Worm (Caenorhabditis elegans) whole organism, L4 larva: ENCODE results near the gene cest-4.

Experiments
- R02D3.7 ChIP-seq: fragments of 150-350 bp; sonication (generic microtip); optimal IDR thresholded peaks from 3 replicates; lab custom pipeline; 2014; ENCODE audit warnings: missing biosample characterization, missing genetic modification characterization
- T20F7.1 ChIP-seq: fragments of 200-800 bp; sonication (Bioruptor generic); optimal IDR thresholded peaks from 2 replicates; lab custom pipeline; 2018; ENCODE audit warnings: mild to moderate bottlenecking, missing genetic modification characterization, missing compliant biosample characterization
- Y48G9A.11 ChIP-seq: fragments of 200-800 bp; sonication (Bioruptor generic); IDR thresholded peaks from 2 replicates; pipeline ENCODE4 v1.3.6; 2022; ENCODE audit warnings: missing genetic modification reagents, missing genetic modification characterization, missing compliant biosample characterization
- Y5F2A.4 ChIP-seq: fragments of 200-800 bp; sonication (Bioruptor generic); optimal IDR thresholded peaks from 2 replicates; lab custom pipeline; 2018; ENCODE audit warnings: mild to moderate bottlenecking, missing genetic modification characterization, missing compliant biosample characterization
- ZK337.2 ChIP-seq: fragments of 200-800 bp; sonication (Bioruptor generic); IDR thresholded peaks from 2 replicates; pipeline ENCODE4 v1.3.6; 2022; ENCODE audit warnings: missing genetic modification reagents, missing genetic modification characterization, missing compliant biosample characterization
- ZK546.5 ChIP-seq, 2 experiments: sonication (generic microtip); optimal IDR thresholded peaks; 2 replicates each; lab custom pipeline; 2017; ENCODE audit warnings: missing biosample characterization in 2 of 2, missing genetic modification characterization in 2 of 2
- aly-2 ChIP-seq: sonication (generic microtip); optimal IDR thresholded peaks from 2 replicates; lab custom pipeline; 2018; ENCODE audit warnings: missing biosample characterization, missing genetic modification characterization
- arid-1 ChIP-seq: fragments of 200-800 bp; sonication (Bioruptor generic); conservative IDR thresholded peaks from 2 replicates; pipeline ENCODE4 v1.3.6; 2022; ENCODE audit warnings: missing genetic modification reagents, missing genetic modification characterization, missing compliant biosample characterization
- ceh-20 ChIP-seq: fragments of 200-800 bp; sonication (Bioruptor generic); IDR thresholded peaks from 2 replicates; pipeline ENCODE4 v1.3.6; 2022; ENCODE audit warnings: missing genetic modification reagents, missing genetic modification characterization, missing compliant biosample characterization
- ceh-28 ChIP-seq: fragments of 150-350 bp; optimal IDR thresholded peaks from 2 replicates; lab custom pipeline; 2014; ENCODE audit warnings: missing biosample characterization, missing genetic modification reagents, missing genetic modification characterization
- ceh-32 ChIP-seq: sonication (generic microtip); optimal IDR thresholded peaks from 2 replicates; lab custom pipeline; 2016; ENCODE audit warnings: mild to moderate bottlenecking, missing genetic modification characterization, missing compliant biosample characterization; ENCODE audit not compliant: poor library complexity
- ceh-44 ChIP-seq: fragments of 200-800 bp; sonication (Bioruptor generic); IDR thresholded peaks from 2 replicates; pipeline ENCODE4 v1.3.6; 2022; ENCODE audit warnings: missing genetic modification reagents, missing genetic modification characterization, missing compliant biosample characterization
- daf-12 ChIP-seq: fragments of 150-350 bp; optimal IDR thresholded peaks from 2 replicates; lab custom pipeline; 2014; ENCODE audit warnings: missing biosample characterization, missing genetic modification reagents, missing genetic modification characterization
- daf-16 ChIP-seq, 3 experiments: sonication (generic microtip); optimal IDR thresholded peaks; 2 replicates each; lab custom pipeline; 2016 to 2017; ENCODE audit warnings: missing genetic modification characterization in 3 of 3, missing genetic modification reagents in 3 of 3, mild to moderate bottlenecking in 2 of 3, missing compliant biosample characterization in 2 of 3, missing biosample characterization in 1 of 3, moderate library complexity in 1 of 3
- daf-19 ChIP-seq: fragments of 200-800 bp; sonication (Bioruptor generic); conservative IDR thresholded peaks from 2 replicates; pipeline ENCODE4 v1.3.6; 2022; ENCODE audit warnings: missing genetic modification characterization, missing compliant biosample characterization
- dmd-6 ChIP-seq: fragments of 200-800 bp; sonication (Bioruptor generic); IDR thresholded peaks from 2 replicates; pipeline ENCODE4 v1.3.6; 2022; ENCODE audit warnings: missing genetic modification reagents, missing genetic modification characterization, missing compliant biosample characterization
- dmd-8 ChIP-seq: fragments of 200-800 bp; sonication (Bioruptor generic); IDR thresholded peaks from 2 replicates; pipeline ENCODE4 v1.3.6; 2022; ENCODE audit warnings: missing genetic modification characterization, missing compliant biosample characterization
- dmd-9 ChIP-seq: fragments of 200-800 bp; sonication (Bioruptor generic); IDR thresholded peaks from 2 replicates; pipeline ENCODE4 v1.3.6; 2022; ENCODE audit warnings: missing genetic modification reagents, missing genetic modification characterization, missing compliant biosample characterization
- egl-43 ChIP-seq: fragments of 200-800 bp; sonication (Bioruptor generic); IDR thresholded peaks from 2 replicates; pipeline ENCODE4 v1.3.6; 2022; ENCODE audit warnings: missing genetic modification reagents, missing genetic modification characterization, missing compliant biosample characterization
- fkh-10 ChIP-seq: fragments of 150-350 bp; optimal IDR thresholded peaks from 2 replicates; lab custom pipeline; 2014; ENCODE audit warnings: missing biosample characterization, missing genetic modification reagents, missing genetic modification characterization
- hlh-11 ChIP-seq: fragments of 200-800 bp; sonication (Bioruptor generic); optimal IDR thresholded peaks from 2 replicates; lab custom pipeline; 2018; ENCODE audit warnings: mild to moderate bottlenecking, missing genetic modification characterization, missing compliant biosample characterization
- hmg-1.1 ChIP-seq: fragments of 200-800 bp; sonication (Bioruptor generic); IDR thresholded peaks from 2 replicates; pipeline ENCODE4 v1.3.6; 2022; ENCODE audit warnings: missing genetic modification reagents, missing genetic modification characterization, missing compliant biosample characterization
- lin-1 ChIP-seq: fragments of 200-800 bp; sonication (Bioruptor generic); IDR thresholded peaks from 2 replicates; pipeline ENCODE4 v1.3.6; 2022; ENCODE audit warnings: missing genetic modification reagents, missing genetic modification characterization, missing compliant biosample characterization
- lin-13 ChIP-seq: fragments of 150-350 bp; optimal IDR thresholded peaks from 2 replicates; lab custom pipeline; 2014; ENCODE audit warnings: missing biosample characterization, missing genetic modification reagents, missing genetic modification characterization
- lin-29 ChIP-seq: fragments of 200-800 bp; sonication (Bioruptor generic); IDR thresholded peaks from 2 replicates; pipeline ENCODE4 v1.3.6; 2022; ENCODE audit warnings: missing genetic modification reagents, missing genetic modification characterization, missing compliant biosample characterization
- lir-3 ChIP-seq: sonication (generic microtip); optimal IDR thresholded peaks from 2 replicates; lab custom pipeline; 2016; ENCODE audit warnings: mild to moderate bottlenecking, missing genetic modification characterization, missing compliant biosample characterization
- madf-9 ChIP-seq: fragments of 200-800 bp; sonication (Bioruptor generic); conservative IDR thresholded peaks from 2 replicates; pipeline ENCODE4 v1.3.6; 2022; ENCODE audit warnings: missing genetic modification reagents, missing genetic modification characterization, missing compliant biosample characterization
- mep-1 ChIP-seq: fragments of 150-350 bp; sonication (generic microtip); optimal IDR thresholded peaks from 3 replicates; lab custom pipeline; 2014; ENCODE audit warnings: missing biosample characterization, missing genetic modification characterization
- nhr-102 ChIP-seq: sonication (generic microtip); optimal IDR thresholded peaks from 2 replicates; lab custom pipeline; 2016; ENCODE audit warnings: mild to moderate bottlenecking, missing genetic modification characterization, moderate library complexity, missing compliant biosample characterization
- nhr-28 ChIP-seq: fragments of 150-350 bp; optimal IDR thresholded peaks from 2 replicates; lab custom pipeline; 2014; ENCODE audit warnings: missing biosample characterization, missing genetic modification characterization
- nhr-41 ChIP-seq: fragments of 200-800 bp; sonication (Bioruptor generic); IDR thresholded peaks from 2 replicates; pipeline ENCODE4 v1.3.6; 2022; ENCODE audit warnings: missing genetic modification reagents, missing genetic modification characterization, missing compliant biosample characterization
- nhr-6 ChIP-seq: fragments of 150-350 bp; optimal IDR thresholded peaks from 2 replicates; lab custom pipeline; 2014; ENCODE audit warnings: missing biosample characterization, missing genetic modification characterization
- nhr-76 ChIP-seq: fragments of 150-350 bp; optimal IDR thresholded peaks from 2 replicates; lab custom pipeline; 2014; ENCODE audit warnings: missing biosample characterization, missing genetic modification characterization
- php-3 ChIP-seq: fragments of 200-800 bp; sonication (Bioruptor generic); IDR thresholded peaks from 2 replicates; pipeline ENCODE4 v1.3.6; 2022; ENCODE audit warnings: missing genetic modification reagents, missing genetic modification characterization, missing compliant biosample characterization
- pqm-1 ChIP-seq: sonication (generic microtip); optimal IDR thresholded peaks from 2 replicates; lab custom pipeline; 2017; ENCODE audit warnings: missing biosample characterization, missing genetic modification characterization
- rbr-2 ChIP-seq: sonication (generic microtip); optimal IDR thresholded peaks from 2 replicates; lab custom pipeline; 2016; ENCODE audit warnings: missing genotype, missing genetic modification characterization, missing compliant biosample characterization
- saeg-2 ChIP-seq: fragments of 200-800 bp; sonication (Bioruptor generic); IDR thresholded peaks from 2 replicates; pipeline ENCODE4 v1.3.6; 2022; ENCODE audit warnings: missing genetic modification reagents, missing genetic modification characterization, missing compliant biosample characterization
- sdz-12 ChIP-seq: fragments of 200-800 bp; sonication (Bioruptor generic); optimal IDR thresholded peaks from 2 replicates; lab custom pipeline; 2018; ENCODE audit warnings: mild to moderate bottlenecking, missing genetic modification characterization, missing compliant biosample characterization
- set-16 ChIP-seq: fragments of 200-800 bp; sonication (Bioruptor generic); IDR thresholded peaks from 2 replicates; pipeline ENCODE4 v1.3.6; 2022; ENCODE audit warnings: missing genetic modification reagents, missing genetic modification characterization, missing compliant biosample characterization
- skn-1 ChIP-seq: fragments of 150-350 bp; optimal IDR thresholded peaks from 2 replicates; lab custom pipeline; 2014; ENCODE audit warnings: missing biosample characterization, missing genetic modification characterization
- unc-62 ChIP-seq, 3 experiments: fragments of 150-350 bp in 1 of 3; sonication (generic microtip); optimal IDR thresholded peaks in 2 of 3; peaks in 1 of 3; 1 replicate in 1 of 3; 2 replicates in 2 of 3; lab custom pipeline; 2014 to 2017; ENCODE audit warnings: missing biosample characterization in 3 of 3, missing genetic modification characterization in 3 of 3, missing genetic modification reagents in 3 of 3, missing genotype in 1 of 3
- vab-7 ChIP-seq: fragments of 200-800 bp; sonication (Bioruptor generic); IDR thresholded peaks from 2 replicates; pipeline ENCODE4 v1.3.6; 2022; ENCODE audit warnings: missing genetic modification reagents, missing genetic modification characterization, missing compliant biosample characterization
- ztf-11 ChIP-seq: fragments of 150-350 bp; optimal IDR thresholded peaks from 2 replicates; lab custom pipeline; 2014; ENCODE audit warnings: missing biosample characterization, missing genetic modification characterization

The cest-4 gene

DNA sequence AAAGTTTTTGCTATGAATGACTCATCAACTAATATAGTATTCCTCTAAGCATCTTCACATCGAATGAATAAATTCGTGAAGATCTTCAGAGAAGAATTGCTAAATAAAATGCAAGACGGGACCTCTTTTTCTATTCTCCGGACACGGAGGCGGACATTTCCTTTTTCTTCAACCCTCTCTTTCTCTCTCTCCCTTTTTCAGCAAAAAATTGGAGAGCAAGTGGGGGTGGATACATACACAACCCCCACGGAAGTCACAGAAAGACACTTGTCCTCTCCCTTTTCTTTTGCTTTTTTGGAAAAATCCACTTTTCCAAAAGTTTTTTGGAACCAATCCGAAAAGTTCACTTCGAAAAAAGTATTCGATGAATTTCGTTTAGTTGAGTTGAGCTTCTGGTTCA, 32.6 kb upstream of the cest-4 start:
- TF ChIP-seq Y48G9A.11 (GFP tag; lab: Robert Waterston, UW) (no peak), vab-7 (no peak), daf-19 (GFP tag; lab: Robert Waterston, UW) (no peak), ZK337.2 (GFP tag; lab: Robert Waterston, UW) (peak; percentile 62; the same call in 1 of the 2 replicates), madf-9 (GFP tag; lab: Robert Waterston, UW) (no peak), lin-29 (GFP tag; lab: Robert Waterston, UW) (no peak), fkh-10 (peak; percentile 86)

DNA sequence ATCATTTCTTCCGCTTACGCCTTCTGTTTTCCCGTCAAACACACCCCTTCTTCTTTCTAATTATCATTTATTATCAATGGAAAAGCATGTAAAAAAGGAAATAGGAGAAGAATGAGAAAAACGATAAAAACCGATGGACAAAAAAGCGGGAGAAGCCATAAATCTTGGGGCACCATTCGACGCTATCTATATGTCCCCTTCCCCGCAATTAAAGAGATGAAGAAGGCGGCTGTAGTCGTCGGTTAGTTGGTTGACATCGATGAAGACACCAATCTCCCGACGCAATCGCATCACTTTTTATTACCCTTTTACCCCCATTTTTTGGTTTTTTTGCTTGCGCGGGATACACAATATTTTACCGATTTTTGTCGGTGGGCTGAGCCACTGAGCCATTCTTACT, 31.5 kb upstream of the cest-4 start:
- TF ChIP-seq rbr-2 (tag; lab: Kevin White, UChicago) (no peak), php-3 (0 out of 2 replicates have a peak, but pooled peaks have one; percentile 33), nhr-28 (tag; lab: Kevin White, UChicago) (peak; percentile 20), ceh-20 (GFP tag; lab: Robert Waterston, UW) (peak; percentile 61; the same call in 1 of the 2 replicates), nhr-76 (tag; lab: Kevin White, UChicago) (no peak), hlh-11 (peak; percentile 33)
- TF ChIP-seq, all 104 proteins: peak for 4

DNA sequence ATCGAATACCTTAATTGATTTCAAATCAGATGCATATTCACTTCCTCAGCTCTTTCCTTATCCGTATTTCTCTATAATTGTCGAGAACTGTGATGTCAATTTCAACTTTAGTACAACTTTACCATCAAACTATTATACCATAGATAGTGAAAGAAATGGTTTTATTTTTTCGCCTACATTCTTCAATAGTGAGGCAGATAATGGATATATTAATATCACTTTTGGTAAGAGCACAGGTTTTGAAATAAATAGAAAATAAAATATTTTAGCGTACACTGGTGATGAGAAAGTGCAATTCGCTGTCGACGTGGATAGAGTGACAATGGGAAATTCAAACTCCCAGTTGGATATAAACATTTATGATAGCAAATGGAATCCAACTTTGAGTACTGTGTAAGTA, 30.1 kb upstream of the cest-4 start:
- no peak for TF ChIP-seq skn-1 (tag; lab: Kevin White, UChicago)
- no peak for TF ChIP-seq T20F7.1 (GFP tag; lab: Kevin White, UChicago)
- no peak for TF ChIP-seq lin-1 (GFP tag; lab: Robert Waterston, UW)
- TF ChIP-seq unc-62 (GFP tag; optimal IDR thresholded peaks at IDR 0.05 in 1 of 2; lab: Kevin White, UChicago) = peak in 1 of 2 experiments; percentile 94
- no peak for TF ChIP-seq unc-62 (tag; optimal IDR thresholded peaks at IDR 0.05; lab: Kevin White, UChicago)
- no peak for TF ChIP-seq ceh-32 (tag; lab: Kevin White, UChicago)
- no peak for TF ChIP-seq saeg-2 (GFP tag; lab: Robert Waterston, UW)

- TF ChIP-seq dmd-6 (GFP tag; lab: Robert Waterston, UW) = 0 out of 2 replicates have a peak, but pooled peaks have one; percentile 18
- peak; percentile 67 for TF ChIP-seq pqm-1 (tag; lab: Kevin White, UChicago)
- TF ChIP-seq daf-19 (GFP tag; lab: Robert Waterston, UW) = no peak
- TF ChIP-seq sdz-12 (GFP tag; lab: Kevin White, UChicago) = no peak
- no peak for TF ChIP-seq nhr-102 (tag; lab: Kevin White, UChicago)
- TF ChIP-seq R02D3.7 (tag; lab: Kevin White, UChicago) = no peak
- no peak for TF ChIP-seq ceh-44 (GFP tag; lab: Robert Waterston, UW)
- TF ChIP-seq dmd-9 (GFP tag; lab: Robert Waterston, UW) = no peak
- no peak for TF ChIP-seq nhr-41
- TF ChIP-seq T20F7.1 (GFP tag; lab: Kevin White, UChicago) = no peak
- no peak for TF ChIP-seq mep-1 (tag; lab: Kevin White, UChicago)
- peak in 1 of 2 experiments; percentile 70 for TF ChIP-seq unc-62 (GFP tag; optimal IDR thresholded peaks at IDR 0.05 in 1 of 2; lab: Kevin White, UChicago)
- TF ChIP-seq unc-62 (tag; optimal IDR thresholded peaks at IDR 0.05; lab: Kevin White, UChicago) = no peak
- no peak for TF ChIP-seq ztf-11
- no peak for TF ChIP-seq nhr-6 (tag; lab: Kevin White, UChicago)
- TF ChIP-seq daf-12 = no peak
- TF ChIP-seq vab-7 = no peak
- peak; percentile 36 for TF ChIP-seq nhr-28 (tag; lab: Kevin White, UChicago)
- TF ChIP-seq php-3 = peak; percentile 81; the same call in 1 of the 2 replicates
- no peak for TF ChIP-seq Y5F2A.4 (GFP tag; lab: Kevin White, UChicago)
- no peak for TF ChIP-seq egl-43 (GFP tag; lab: Robert Waterston, UW)
- no peak for TF ChIP-seq nhr-76 (tag; lab: Kevin White, UChicago)
- TF ChIP-seq hmg-1.1 (GFP tag; lab: Robert Waterston, UW) = no peak
- TF ChIP-seq madf-9 (GFP tag; lab: Robert Waterston, UW) = no peak
- no peak for TF ChIP-seq ceh-28
- no peak for TF ChIP-seq lin-13
- no peak for TF ChIP-seq lir-3
- no peak for TF ChIP-seq Y48G9A.11 (GFP tag; lab: Robert Waterston, UW)
- no peak for TF ChIP-seq ZK546.5 (tag; optimal IDR thresholded peaks at IDR 0.05; lab: Kevin White, UChicago)
- TF ChIP-seq set-16 (GFP tag; lab: Robert Waterston, UW) = no peak
- no peak for TF ChIP-seq daf-16 (GFP tag; optimal IDR thresholded peaks at IDR 0.05; lab: Kevin White, UChicago)
- TF ChIP-seq daf-16 (tag; optimal IDR thresholded peaks at IDR 0.05; lab: Kevin White, UChicago) = peak; percentile 30
- TF ChIP-seq aly-2 (tag; lab: Kevin White, UChicago) = no peak
- TF ChIP-seq ZK337.2 (GFP tag; lab: Robert Waterston, UW) = no peak
- TF ChIP-seq dmd-8 (GFP tag; lab: Robert Waterston, UW) = no peak
- TF ChIP-seq arid-1 (GFP tag; lab: Robert Waterston, UW) = no peak
Observed at ce11 chrIV:6829902-6830301, 27.8 kb upstream of the cest-4 start, which contains the start of gene H20E11.1. Gene H20E11.1, plus strand, starts transcription at chrIV:6830145.
